Fruit fly (Drosophila melanogaster) whole organism, wandering third instar larva: ENCODE results near the gene CSN8.

Experiments
- Abd-B ChIP-seq: fragments of >200 bp; optimal IDR thresholded peaks from 2 replicates; lab custom pipeline; 2017; ENCODE audit warnings: missing biosample characterization, missing genetic modification characterization
- CrebA ChIP-seq: fragments of 200-800 bp; sonication (Bioruptor generic); optimal IDR thresholded peaks from 2 replicates; lab custom pipeline; 2016; ENCODE audit warnings: missing biosample characterization, mild to moderate bottlenecking, missing genetic modification characterization, borderline replicate concordance
- Dif ChIP-seq: fragments of 200-275, 200-300 bp; sonication (Bioruptor generic); optimal IDR thresholded peaks from 2 replicates; lab custom pipeline; 2018; ENCODE audit warnings: missing biosample characterization, missing genetic modification characterization; ENCODE audit not compliant: partially characterized antibody
- HLH106 ChIP-seq: fragments of 200-800 bp; optimal IDR thresholded peaks from 3 replicates; lab custom pipeline; 2019; ENCODE audit warnings: missing biosample characterization, mild to moderate bottlenecking, missing genetic modification characterization, moderate library complexity
- Hnf4 ChIP-seq: fragments of 200-800 bp; sonication (Bioruptor generic); optimal IDR thresholded peaks from 2 replicates; lab custom pipeline; 2016; ENCODE audit warnings: missing biosample characterization, mild to moderate bottlenecking, missing genetic modification characterization
- Hr78 ChIP-seq: fragments of >200 bp; optimal IDR thresholded peaks from 2 replicates; lab custom pipeline; 2017; ENCODE audit warnings: missing biosample characterization, missing genetic modification characterization
- Hr83 ChIP-seq: fragments of 200-300 bp; sonication (Bioruptor generic); optimal IDR thresholded peaks from 2 replicates; lab custom pipeline; 2016; ENCODE audit warnings: missing biosample characterization, mild to moderate bottlenecking, missing genetic modification characterization, moderate library complexity; ENCODE audit not compliant: poor library complexity, severe bottlenecking
- Jra ChIP-seq: sonication (Bioruptor generic); optimal IDR thresholded peaks from 2 replicates; lab custom pipeline; 2016; ENCODE audit warnings: missing biosample characterization, missing genetic modification characterization
- Myc ChIP-seq: fragments of >200 bp; optimal IDR thresholded peaks from 2 replicates; lab custom pipeline; 2017
- OdsH ChIP-seq: fragments of 200-800 bp; sonication (Bioruptor generic); optimal IDR thresholded peaks from 2 replicates; lab custom pipeline; 2016; ENCODE audit warnings: missing biosample characterization, mild to moderate bottlenecking, missing genetic modification characterization
- Rel ChIP-seq, 2 experiments: fragments of 200-800 bp; sonication (Bioruptor generic) in 1 of 2; optimal IDR thresholded peaks; 2 replicates in 1 of 2; 3 replicates in 1 of 2; lab custom pipeline; 2016 to 2019; ENCODE audit warnings: mild to moderate bottlenecking in 2 of 2, missing biosample characterization in 2 of 2, missing genetic modification characterization in 2 of 2, moderate library complexity in 1 of 2
- Sp1 ChIP-seq: fragments of 200-800 bp; sonication (Bioruptor generic); optimal IDR thresholded peaks from 3 replicates; lab custom pipeline; 2019; ENCODE audit warnings: missing biosample characterization, mild to moderate bottlenecking, missing genetic modification characterization, moderate library complexity
- Vsx2 ChIP-seq: fragments of 200-300, 225-300 bp; sonication (Bioruptor generic); optimal IDR thresholded peaks from 2 replicates; lab custom pipeline; 2018; ENCODE audit warnings: missing biosample characterization, missing genetic modification characterization; ENCODE audit not compliant: partially characterized antibody
- br ChIP-seq: fragments of 200-800 bp; sonication (Bioruptor generic); optimal IDR thresholded peaks from 2 replicates; lab custom pipeline; 2016; ENCODE audit warnings: missing biosample characterization, missing genetic modification characterization
- brk ChIP-seq: fragments of 200-800 bp; sonication (Bioruptor generic); optimal IDR thresholded peaks from 2 replicates; lab custom pipeline; 2016; ENCODE audit warnings: missing biosample characterization, mild to moderate bottlenecking, missing genetic modification characterization
- dl ChIP-seq, 2 experiments: fragments of 175-275, 200-275 bp in 1 of 2; fragments of 200-275 bp in 1 of 2; sonication (Bioruptor generic); optimal IDR thresholded peaks; lab custom pipeline; 2018; ENCODE audit warnings: mild to moderate bottlenecking in 2 of 2, missing biosample characterization in 2 of 2, missing genetic modification characterization in 2 of 2, moderate library complexity in 2 of 2; ENCODE audit not compliant: partially characterized antibody in 2 of 2, insufficient read depth in 1 of 2
- ey ChIP-seq: fragments of 200-800 bp; sonication (Bioruptor generic); optimal IDR thresholded peaks from 2 replicates; lab custom pipeline; 2016; ENCODE audit warnings: missing biosample characterization, missing genetic modification characterization
- foxo ChIP-seq, 2 experiments: fragments of 200-800 bp; sonication (Bioruptor generic); optimal IDR thresholded peaks; 2 replicates in 1 of 2; 3 replicates in 1 of 2; lab custom pipeline; 2016 to 2017; ENCODE audit warnings: missing biosample characterization in 2 of 2, missing genetic modification characterization in 2 of 2
- fru ChIP-seq: fragments of 200-800 bp; sonication (Bioruptor generic); optimal IDR thresholded peaks from 3 replicates; lab custom pipeline; 2016; ENCODE audit warnings: missing biosample characterization, mild to moderate bottlenecking, missing genetic modification characterization
- h ChIP-seq: fragments of 200-800 bp; sonication (Bioruptor generic); optimal IDR thresholded peaks from 3 replicates; lab custom pipeline; 2016; ENCODE audit warnings: missing biosample characterization, mild to moderate bottlenecking, missing genetic modification characterization
- jim ChIP-seq: fragments of 175-275, 200-325 bp; sonication (Bioruptor generic); optimal IDR thresholded peaks from 2 replicates; lab custom pipeline; 2016; ENCODE audit warnings: missing biosample characterization, mild to moderate bottlenecking, missing genetic modification characterization
- lola ChIP-seq: fragments of >200 bp; optimal IDR thresholded peaks from 2 replicates; lab custom pipeline; 2017; ENCODE audit warnings: missing biosample characterization, missing genetic modification characterization
- pan ChIP-seq: fragments of >200 bp; optimal IDR thresholded peaks from 2 replicates; lab custom pipeline; 2017
- psq ChIP-seq: fragments of 200-800 bp; sonication (Bioruptor generic); optimal IDR thresholded peaks from 3 replicates; lab custom pipeline; 2017; ENCODE audit warnings: missing biosample characterization, mild to moderate bottlenecking, missing genetic modification characterization, moderate library complexity
- rgr ChIP-seq: fragments of 200-800 bp; sonication (Bioruptor generic); optimal IDR thresholded peaks from 3 replicates; lab custom pipeline; 2016; ENCODE audit warnings: missing biosample characterization, mild to moderate bottlenecking, missing genetic modification characterization
- tai ChIP-seq: sonication (Bioruptor generic); optimal IDR thresholded peaks from 2 replicates; lab custom pipeline; 2016; ENCODE audit warnings: missing biosample characterization, missing genetic modification characterization
- usp ChIP-seq: fragments of >200 bp; optimal IDR thresholded peaks from 2 replicates; lab custom pipeline; 2017; ENCODE audit warnings: missing biosample characterization, missing genetic modification characterization
- woc ChIP-seq: sonication (Bioruptor generic); optimal IDR thresholded peaks from 2 replicates; lab custom pipeline; 2016; ENCODE audit warnings: missing biosample characterization, mild to moderate bottlenecking, missing genetic modification characterization

The CSN8 gene

dm6 chr2L:8338039-8338438 is 26.6 kb upstream of the CSN8 start, which contains the start of gene witty:
Gene witty, plus strand, starts transcription at chr2L:8338287.
- no peak for TF ChIP-seq jim (GFP tag; lab: Kevin White, UChicago)
- no peak for TF ChIP-seq foxo (GFP tag; optimal IDR thresholded peaks at IDR 0.05; lab: Kevin White, UChicago)
- TF ChIP-seq fru: no peak
- TF ChIP-seq br (GFP tag; lab: Kevin White, UChicago): no peak
- no peak for TF ChIP-seq dl (GFP tag; optimal IDR thresholded peaks at IDR 0.05; lab: Kevin White, UChicago; ENCODE audit: insufficient read depth in 1 of 2, partially characterized antibody in 2 of 2)
- no peak for TF ChIP-seq tai (GFP tag; lab: Kevin White, UChicago)
- TF ChIP-seq woc: no peak
- no peak for TF ChIP-seq OdsH (GFP tag; lab: Kevin White, UChicago)
- TF ChIP-seq HLH106 (tag; lab: Kevin White, UChicago): no peak
- no peak for TF ChIP-seq Myc (lab: Kevin White, UChicago)
- no peak for TF ChIP-seq Sp1
- no peak for TF ChIP-seq psq
- no peak for TF ChIP-seq Jra (GFP tag; lab: Kevin White, UChicago)

dm6 chr2L:8339751-8340349 is 24.8 kb upstream of the CSN8 start:
- TF ChIP-seq Hnf4 (GFP tag; lab: Kevin White, UChicago) (no peak), Rel (GFP tag; optimal IDR thresholded peaks at IDR 0.05; lab: Kevin White, UChicago) (no peak), Rel (tag; optimal IDR thresholded peaks at IDR 0.05; lab: Kevin White, UChicago) (peak; percentile 96)

- TF ChIP-seq rgr (GFP tag; lab: Kevin White, UChicago) (no peak), brk (no peak), woc (no peak), Hnf4 (GFP tag; lab: Kevin White, UChicago) (no peak), pan (lab: Kevin White, UChicago) (no peak), Vsx2 (GFP tag; lab: Kevin White, UChicago) (no peak), Abd-B (GFP tag; lab: Kevin White, UChicago) (no peak)
These were observed 22.3 kb upstream of the CSN8 start, which contains the start of gene CG14273 for dm6 chr2L:8342395-8342794. Gene CG14273, plus strand, starts transcription at chr2L:8342695.

- no peak for TF ChIP-seq Dif (GFP tag; lab: Kevin White, UChicago)
- TF ChIP-seq Myc (lab: Kevin White, UChicago): no peak
- TF ChIP-seq fru: no peak
- no peak for TF ChIP-seq Hr78 (GFP tag; lab: Kevin White, UChicago)
- TF ChIP-seq h (GFP tag; lab: Kevin White, UChicago): peak; percentile 63
- no peak for TF ChIP-seq psq
- no peak for TF ChIP-seq dl (GFP tag; optimal IDR thresholded peaks at IDR 0.05; lab: Kevin White, UChicago; ENCODE audit: insufficient read depth in 1 of 2, partially characterized antibody in 2 of 2)
- TF ChIP-seq Rel (GFP tag; optimal IDR thresholded peaks at IDR 0.05; lab: Kevin White, UChicago): no peak
- TF ChIP-seq Rel (tag; optimal IDR thresholded peaks at IDR 0.05; lab: Kevin White, UChicago): peak; percentile 20
- TF ChIP-seq HLH106 (tag; lab: Kevin White, UChicago): no peak
- no peak for TF ChIP-seq ey
- no peak for TF ChIP-seq lola (GFP tag; lab: Kevin White, UChicago)
These were observed 20.1 kb upstream of the CSN8 start for dm6 chr2L:8344536-8344935.

- no peak for TF ChIP-seq rgr (GFP tag; lab: Kevin White, UChicago)
- no peak for TF ChIP-seq dl (GFP tag; optimal IDR thresholded peaks at IDR 0.05; lab: Kevin White, UChicago; ENCODE audit: insufficient read depth in 1 of 2, partially characterized antibody in 2 of 2)
- TF ChIP-seq Dif (GFP tag; lab: Kevin White, UChicago): peak; percentile 26
- no peak for TF ChIP-seq Abd-B (GFP tag; lab: Kevin White, UChicago)
- no peak for TF ChIP-seq Rel (GFP tag; optimal IDR thresholded peaks at IDR 0.05; lab: Kevin White, UChicago)
- TF ChIP-seq Rel (tag; optimal IDR thresholded peaks at IDR 0.05; lab: Kevin White, UChicago): no peak
These were observed 18.4 kb upstream of the CSN8 start, which contains the start of gene CG7778 for dm6 chr2L:8346260-8346659. Gene CG7778, plus strand, starts transcription at chr2L:8346620.

dm6 chr2L:8350560-8351171 is 14.0 kb upstream of the CSN8 start:
- TF ChIP-seq Myc (lab: Kevin White, UChicago) (no peak), Hr83 (GFP tag; lab: Kevin White, UChicago) (peak; percentile 62), fru (no peak), OdsH (GFP tag; lab: Kevin White, UChicago) (peak; percentile 37), usp (GFP tag; lab: Kevin White, UChicago) (no peak), CrebA (GFP tag; lab: Kevin White, UChicago) (peak; percentile 11), Rel (GFP tag; optimal IDR thresholded peaks at IDR 0.05; lab: Kevin White, UChicago) (no peak), Rel (tag; optimal IDR thresholded peaks at IDR 0.05; lab: Kevin White, UChicago) (peak; percentile 64), h (GFP tag; lab: Kevin White, UChicago) (peak; percentile 18), tai (GFP tag; lab: Kevin White, UChicago) (peak; percentile 15), jim (GFP tag; lab: Kevin White, UChicago) (no peak), foxo (GFP tag; optimal IDR thresholded peaks at IDR 0.05; lab: Kevin White, UChicago) (peak in 1 of 2 experiments; percentile 9), rgr (GFP tag; lab: Kevin White, UChicago) (peak; percentile 59)
